Worm (Caenorhabditis elegans) whole organism, L3 larva: ENCODE results near the gene lpr-3.

Experiments
- R02D3.7 ChIP-seq: fragments of 150-350 bp; optimal IDR thresholded peaks from 2 replicates; lab custom pipeline; 2014; ENCODE audit warnings: missing biosample characterization, missing genetic modification characterization
- aly-2 ChIP-seq: fragments of 150-350 bp; optimal IDR thresholded peaks from 2 replicates; lab custom pipeline; 2014; ENCODE audit warnings: missing biosample characterization, missing genetic modification characterization
- ceh-16 ChIP-seq: sonication (generic microtip); optimal IDR thresholded peaks from 2 replicates; lab custom pipeline; 2017; ENCODE audit warnings: missing biosample characterization, missing genetic modification characterization
- ceh-28 ChIP-seq: fragments of 150-350 bp; optimal IDR thresholded peaks from 2 replicates; lab custom pipeline; 2014; ENCODE audit warnings: missing biosample characterization, missing genetic modification reagents, missing genetic modification characterization
- daf-12 ChIP-seq: fragments of 150-350 bp; optimal IDR thresholded peaks from 2 replicates; lab custom pipeline; 2014; ENCODE audit warnings: missing biosample characterization, missing genetic modification reagents, missing genetic modification characterization
- elt-2 ChIP-seq: sonication (generic microtip); optimal IDR thresholded peaks from 2 replicates; lab custom pipeline; 2016; ENCODE audit warnings: missing genetic modification reagents, mild to moderate bottlenecking, missing genetic modification characterization, missing compliant biosample characterization
- elt-3 ChIP-seq, 3 experiments: fragments of 150-350 bp in 1 of 3; sonication (generic microtip) in 2 of 3; optimal IDR thresholded peaks; 2 replicates in 2 of 3; 4 replicates in 1 of 3; lab custom pipeline; 2014 to 2017; ENCODE audit warnings: missing biosample characterization in 3 of 3, missing genetic modification characterization in 3 of 3
- fos-1 ChIP-seq: fragments of 150-350 bp; optimal IDR thresholded peaks from 2 replicates; lab custom pipeline; 2014; ENCODE audit warnings: missing biosample characterization, missing genetic modification characterization
- jun-1 ChIP-seq: fragments of 150-350 bp; optimal IDR thresholded peaks from 2 replicates; lab custom pipeline; 2014; ENCODE audit warnings: missing biosample characterization, missing genetic modification reagents, missing genetic modification characterization
- nhr-11 ChIP-seq: fragments of 150-350 bp; optimal IDR thresholded peaks from 2 replicates; lab custom pipeline; 2014; ENCODE audit warnings: missing biosample characterization, missing genetic modification characterization
- nhr-67 ChIP-seq: fragments of 150-350 bp; optimal IDR thresholded peaks from 2 replicates; lab custom pipeline; 2014; ENCODE audit warnings: missing biosample characterization, missing genetic modification characterization
- pha-4 ChIP-seq: fragments of 150-350 bp; optimal IDR thresholded peaks from 2 replicates; lab custom pipeline; 2014; ENCODE audit warnings: missing biosample characterization, missing genetic modification reagents, missing genetic modification characterization
- tbx-2 ChIP-seq: sonication (generic microtip); optimal IDR thresholded peaks from 2 replicates; lab custom pipeline; 2016; ENCODE audit warnings: mild to moderate bottlenecking, missing genetic modification characterization, missing compliant biosample characterization
- zag-1 ChIP-seq: fragments of 150-350 bp; optimal IDR thresholded peaks from 2 replicates; lab custom pipeline; 2014; ENCODE audit warnings: missing biosample characterization, missing genetic modification characterization

DNA sequence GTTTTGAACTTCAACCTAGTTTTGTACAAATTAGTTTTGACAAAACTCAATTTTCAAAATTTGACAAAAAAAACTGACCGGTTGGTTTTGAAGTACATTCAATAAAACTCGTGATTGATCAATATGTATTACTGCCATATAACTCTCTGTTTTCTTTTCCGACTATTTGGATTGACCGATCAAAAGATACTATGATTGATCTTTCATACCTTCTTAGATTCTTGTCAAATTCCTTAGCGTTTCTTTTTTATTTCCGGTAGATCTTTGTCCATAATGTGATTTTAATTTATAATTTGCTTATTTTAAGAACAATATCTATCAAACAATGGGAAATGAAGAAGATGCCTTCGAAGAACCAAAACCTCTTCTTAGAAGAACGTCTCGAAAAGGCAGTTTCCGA lies 44.9 kb upstream of the lpr-3 start, which contains the start of gene F58A3.3:
- TF ChIP-seq elt-3 (tag; optimal IDR thresholded peaks at IDR 0.05; lab: Kevin White, UChicago): no peak
- no peak for TF ChIP-seq ceh-16 (tag; lab: Kevin White, UChicago)
- TF ChIP-seq elt-2 (tag; lab: Kevin White, UChicago): no peak
- TF ChIP-seq nhr-67 (tag; lab: Kevin White, UChicago): no peak
- no peak for TF ChIP-seq tbx-2 (tag; lab: Kevin White, UChicago)
- TF ChIP-seq fos-1 (tag; lab: Kevin White, UChicago): no peak
- TF ChIP-seq jun-1 (tag; lab: Kevin White, UChicago): no peak
- TF ChIP-seq nhr-11 (tag; lab: Kevin White, UChicago): no peak
- no peak for TF ChIP-seq pha-4 (tag; lab: Kevin White, UChicago)
- TF ChIP-seq zag-1 (tag; lab: Kevin White, UChicago): no peak
- no peak for TF ChIP-seq R02D3.7
- TF ChIP-seq aly-2 (tag; lab: Kevin White, UChicago): no peak
- TF ChIP-seq ceh-28 (tag; lab: Kevin White, UChicago): no peak
- TF ChIP-seq daf-12 (tag; lab: Kevin White, UChicago): no peak
